Fruit fly (Drosophila melanogaster): ENCODE results near the gene CG34178.

The CG34178 gene

DNA sequence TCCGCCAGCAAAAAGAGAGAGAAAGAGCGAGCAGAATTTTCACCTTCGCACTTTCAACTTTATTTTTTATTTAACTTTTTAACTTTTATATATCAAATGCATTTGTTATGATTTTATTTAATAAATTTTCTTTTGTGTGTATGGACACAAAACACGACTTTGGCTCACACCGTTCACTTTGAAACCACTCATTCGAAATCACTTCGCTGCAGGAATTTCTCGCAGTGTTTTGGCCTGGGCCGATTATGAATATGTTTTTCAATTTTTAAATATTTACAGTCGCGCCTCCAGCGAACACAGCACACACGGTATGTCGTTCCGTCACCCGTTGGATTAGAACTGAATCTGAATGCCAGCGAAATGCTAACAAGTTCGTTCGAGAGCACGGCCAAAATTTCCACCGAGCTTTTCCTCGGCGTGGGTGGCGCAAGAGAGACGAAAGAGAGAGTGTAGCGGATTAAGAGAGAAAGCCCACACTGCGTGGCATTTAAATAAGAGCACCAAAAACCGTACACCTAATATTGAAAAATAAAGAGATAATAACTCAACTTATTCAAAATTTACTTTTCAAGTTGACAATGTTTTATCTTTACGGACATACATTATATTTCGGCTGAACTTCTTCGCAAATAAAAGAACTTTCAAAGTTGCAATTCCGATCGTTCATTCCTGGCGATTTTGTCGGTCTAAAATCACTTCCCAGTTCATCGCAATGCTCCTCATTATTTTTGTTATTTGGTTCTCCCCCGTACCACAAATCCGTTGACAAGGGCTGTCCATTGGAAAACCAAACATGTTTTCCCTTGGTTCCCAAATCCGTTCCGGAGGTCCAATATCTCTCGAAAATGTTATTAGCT, 7.4 kb downstream of the CG34178 start, which contains the start of gene CG15431 (continued):
- TF ChIP-seq ham (GFP tag; IDR thresholded peaks at IDR 0.05) (no peak), sug (tag; optimal IDR thresholded peaks at IDR 0.05) (peak; percentile 37), CG12744 (GFP tag; optimal IDR thresholded peaks at IDR 0.05) (peak; percentile 25), Dp (GFP tag; optimal IDR thresholded peaks at IDR 0.05) (no peak), CG10209 (GFP tag; optimal IDR thresholded peaks at IDR 0.05) (peak; percentile 50), dm (GFP tag; optimal IDR thresholded peaks at IDR 0.05) (no peak), MBD-R2 (GFP tag; IDR thresholded peaks at IDR 0.05) (peak; percentile 35; the same call in 1 of the 2 replicates), Side (GFP tag; optimal IDR thresholded peaks at IDR 0.05) (no peak), CG13775 (GFP tag; optimal IDR thresholded peaks at IDR 0.05) (peak; percentile 36), Nf-YB (GFP tag; optimal IDR thresholded peaks at IDR 0.05) (no peak), Sry-δ (GFP tag; optimal IDR thresholded peaks at IDR 0.05) (no peak), CG2202 (tag; optimal IDR thresholded peaks at IDR 0.05) (no peak), CG6254 (GFP tag; optimal IDR thresholded peaks at IDR 0.05) (peak; percentile 8), CG5953 (GFP tag; IDR thresholded peaks at IDR 0.05) (no peak), sna (GFP tag; IDR thresholded peaks at IDR 0.05; ENCODE audit: partially characterized antibody) (no peak), lov (optimal IDR thresholded peaks at IDR 0.05) (no peak), lov (GFP tag; IDR thresholded peaks at IDR 0.05) (no peak), amos (GFP tag; IDR thresholded peaks at IDR 0.05; ENCODE audit: partially characterized antibody) (peak; percentile 14; the same call in 1 of the 2 replicates), crc (GFP tag; optimal IDR thresholded peaks at IDR 0.05) (no peak), Nf-YA (GFP tag; IDR thresholded peaks at IDR 0.05) (peak; percentile 62; the same call in 1 of the 2 replicates), corto (GFP tag; optimal IDR thresholded peaks at IDR 0.05) (no peak), exex (tag; optimal IDR thresholded peaks at IDR 0.05) (no peak), CG11093 (GFP tag; IDR thresholded peaks at IDR 0.05) (0 out of 3 replicates have a peak, but pooled peaks have one; percentile 21), CG18011 (GFP tag; optimal IDR thresholded peaks at IDR 0.05) (peak; percentile 25), tup (GFP tag; optimal IDR thresholded peaks at IDR 0.05) (peak; percentile 25), tx (GFP tag; optimal IDR thresholded peaks at IDR 0.05) (no peak), CG13296 (GFP tag; optimal IDR thresholded peaks at IDR 0.05) (peak; percentile 48), CG11723 (GFP tag; optimal IDR thresholded peaks at IDR 0.05) (peak; percentile 53), ash1 (GFP tag; optimal IDR thresholded peaks at IDR 0.05) (no peak), Mad (GFP tag; optimal IDR thresholded peaks at IDR 0.05) (peak; percentile 41), D19A (tag; optimal IDR thresholded peaks at IDR 0.05) (no peak), CG12391 (tag; optimal IDR thresholded peaks at IDR 0.05) (peak; percentile 61), CG1647 (GFP tag; optimal IDR thresholded peaks at IDR 0.05) (peak; percentile 23), sob (GFP tag; IDR thresholded peaks at IDR 0.05) (peak; percentile 71), Atf6 (GFP tag; IDR thresholded peaks at IDR 0.05) (peak; percentile 80), PHDP (tag; optimal IDR thresholded peaks at IDR 0.05) (peak; percentile 64), Oaz (GFP tag; IDR thresholded peaks at IDR 0.05) (peak; percentile 35; the same call in 1 of the 2 replicates), CG17385 (GFP tag; optimal IDR thresholded peaks at IDR 0.05) (peak; percentile 31), CG17912 (GFP tag; optimal IDR thresholded peaks at IDR 0.05) (no peak), Bdp1 (GFP tag; optimal IDR thresholded peaks at IDR 0.05) (no peak), Rx (GFP tag; IDR thresholded peaks at IDR 0.05) (peak; percentile 67), CG10979 (tag; optimal IDR thresholded peaks at IDR 0.05) (peak; percentile 28), HmgZ (tag; optimal IDR thresholded peaks at IDR 0.05) (peak; percentile 24), CG4707 (GFP tag; optimal IDR thresholded peaks at IDR 0.05) (no peak), CG6175 (GFP tag; IDR thresholded peaks at IDR 0.05) (no peak), Hr3 (GFP tag; optimal IDR thresholded peaks at IDR 0.05) (peak; percentile 16), gcm (GFP tag; optimal IDR thresholded peaks at IDR 0.05) (no peak), CG32772 (GFP tag; IDR thresholded peaks at IDR 0.05) (peak; percentile 36; the same call in 1 of the 2 replicates), CG17829 (tag; optimal IDR thresholded peaks at IDR 0.05) (no peak)
